Fruit fly (Drosophila melanogaster) S2 (cell line): ENCODE measurements around the gene CG13054.

ENCODE experiments used
- CG8478 ChIP-seq: fragments of >200 bp; optimal IDR thresholded peaks from 2 replicates; lab custom pipeline; 2018
- CTCF ChIP-seq, 2 experiments: fragments of >200 bp; optimal IDR thresholded peaks; 2 replicates each; lab custom pipeline; 2018

DNA sequence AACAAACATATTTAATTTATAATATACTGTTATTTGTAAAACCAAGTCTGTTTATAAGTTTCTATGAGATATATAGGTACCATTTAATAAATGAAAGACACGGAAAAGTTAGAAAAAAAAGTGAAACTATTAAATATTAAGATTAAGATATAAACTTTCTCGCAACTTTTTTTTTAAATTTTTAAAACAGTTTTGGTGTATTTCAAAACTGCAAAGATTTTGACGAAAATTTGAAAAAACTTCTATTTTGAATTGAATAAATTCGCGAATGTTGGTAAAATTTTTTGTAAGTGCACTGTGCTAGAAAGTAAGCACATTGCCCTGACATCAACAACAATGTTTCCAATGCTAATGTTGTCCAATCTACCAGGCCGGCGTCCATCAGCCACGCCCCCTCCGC, 35.7 kb downstream of the CG13054 start:
- no peak for TF ChIP-seq CG8478 (lab: Kevin White, UChicago)
- TF ChIP-seq CTCF (optimal IDR thresholded peaks at IDR 0.05; lab: Kevin White, UChicago) = no peak
